Worm (Caenorhabditis elegans): ENCODE measurements around the gene gldi-3.

DNA sequence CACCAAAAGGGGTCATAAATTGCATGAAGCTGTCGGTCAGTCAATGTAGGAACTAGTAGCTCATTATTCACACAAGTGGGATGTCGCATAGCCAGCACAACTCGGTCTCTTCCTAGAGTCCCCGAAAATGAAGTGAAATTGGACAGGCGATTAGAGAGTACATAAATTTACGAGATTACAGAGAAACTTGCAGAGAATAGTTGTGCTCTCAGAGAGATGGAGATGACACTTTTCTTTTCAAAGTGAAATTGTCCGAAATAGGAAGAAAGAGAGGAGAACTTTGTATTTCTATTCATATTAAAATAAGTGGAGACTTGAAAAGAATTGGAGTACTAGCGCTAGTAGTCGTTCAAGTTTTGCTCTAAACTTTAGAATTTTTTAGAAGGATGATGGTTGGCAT lies 25.7 kb upstream of the gldi-3 start:
- TF ChIP-seq fkh-10 (GFP tag; optimal IDR thresholded peaks at IDR 0.05): no peak
- no peak for TF ChIP-seq ceh-19 (GFP tag; optimal IDR thresholded peaks at IDR 0.05)
- TF ChIP-seq ceh-2 (tag; optimal IDR thresholded peaks at IDR 0.05): no peak
- TF ChIP-seq ama-1 (optimal IDR thresholded peaks at IDR 0.05): no peak
- TF ChIP-seq unc-86 (tag; optimal IDR thresholded peaks at IDR 0.05): no peak
- no peak for TF ChIP-seq tbx-7 (tag; optimal IDR thresholded peaks at IDR 0.05)
- TF ChIP-seq gmeb-2 (tag; optimal IDR thresholded peaks at IDR 0.05): no peak
- no peak for TF ChIP-seq ztf-16 (tag; optimal IDR thresholded peaks at IDR 0.05)
- no peak for TF ChIP-seq pqm-1 (tag; optimal IDR thresholded peaks at IDR 0.05)
- no peak for TF ChIP-seq pha-4 (tag; optimal IDR thresholded peaks at IDR 0.05)
- TF ChIP-seq nfya-1 (tag; optimal IDR thresholded peaks at IDR 0.05): no peak

All from whole organism, late embryonic.